Worm (Caenorhabditis elegans) whole organism, L4 larva: ENCODE results near the gene M04D8.7.

Experiments
- ceh-28 ChIP-seq: fragments of 150-350 bp; optimal IDR thresholded peaks from 2 replicates; lab custom pipeline; 2014; ENCODE audit warnings: missing biosample characterization, missing genetic modification reagents, missing genetic modification characterization
- ces-1 ChIP-seq: fragments of 150-350 bp; sonication (generic microtip); optimal IDR thresholded peaks from 4 replicates; lab custom pipeline; 2014; ENCODE audit warnings: missing biosample characterization, missing genetic modification reagents, missing genetic modification characterization
- dmd-6 ChIP-seq: fragments of 200-800 bp; sonication (Bioruptor generic); IDR thresholded peaks from 2 replicates; pipeline ENCODE4 v1.3.6; 2022; ENCODE audit warnings: missing genetic modification reagents, missing genetic modification characterization, missing compliant biosample characterization
- duxl-1 ChIP-seq: sonication (generic microtip); optimal IDR thresholded peaks from 2 replicates; lab custom pipeline; 2016; ENCODE audit warnings: mild to moderate bottlenecking, missing genetic modification characterization, moderate library complexity, missing compliant biosample characterization; ENCODE audit not compliant: poor library complexity
- fkh-10 ChIP-seq: fragments of 150-350 bp; optimal IDR thresholded peaks from 2 replicates; lab custom pipeline; 2014; ENCODE audit warnings: missing biosample characterization, missing genetic modification reagents, missing genetic modification characterization
- fos-1 ChIP-seq: fragments of 150-350 bp; optimal IDR thresholded peaks from 2 replicates; lab custom pipeline; 2014; ENCODE audit warnings: missing biosample characterization, missing genetic modification characterization
- lir-3 ChIP-seq: sonication (generic microtip); optimal IDR thresholded peaks from 2 replicates; lab custom pipeline; 2016; ENCODE audit warnings: mild to moderate bottlenecking, missing genetic modification characterization, missing compliant biosample characterization
- mdl-1 ChIP-seq, 2 experiments: fragments of 150-350 bp in 1 of 2; sonication (generic microtip) in 1 of 2; optimal IDR thresholded peaks; 2 replicates each; lab custom pipeline; 2014 to 2017; ENCODE audit warnings: missing biosample characterization in 2 of 2, missing genetic modification characterization in 2 of 2
- nhr-237 ChIP-seq: sonication (generic microtip); optimal IDR thresholded peaks from 2 replicates; lab custom pipeline; 2017; ENCODE audit warnings: missing biosample characterization, missing genetic modification characterization
- nhr-25 ChIP-seq: sonication (generic microtip); optimal IDR thresholded peaks from 2 replicates; lab custom pipeline; 2017; ENCODE audit warnings: missing genetic modification characterization, mild to moderate bottlenecking, missing compliant biosample characterization, antibody characterized with exemption, moderate library complexity, borderline replicate concordance; ENCODE audit not compliant: insufficient read depth
- unc-130 ChIP-seq: sonication (generic microtip); optimal IDR thresholded peaks from 2 replicates; lab custom pipeline; 2016; ENCODE audit warnings: missing genetic modification reagents, missing genetic modification characterization, missing compliant biosample characterization
- zip-2 ChIP-seq: fragments of 150-350 bp; optimal IDR thresholded peaks from 2 replicates; lab custom pipeline; 2014; ENCODE audit warnings: missing biosample characterization, missing genetic modification characterization
- ztf-11 ChIP-seq: fragments of 150-350 bp; optimal IDR thresholded peaks from 2 replicates; lab custom pipeline; 2014; ENCODE audit warnings: missing biosample characterization, missing genetic modification characterization

DNA sequence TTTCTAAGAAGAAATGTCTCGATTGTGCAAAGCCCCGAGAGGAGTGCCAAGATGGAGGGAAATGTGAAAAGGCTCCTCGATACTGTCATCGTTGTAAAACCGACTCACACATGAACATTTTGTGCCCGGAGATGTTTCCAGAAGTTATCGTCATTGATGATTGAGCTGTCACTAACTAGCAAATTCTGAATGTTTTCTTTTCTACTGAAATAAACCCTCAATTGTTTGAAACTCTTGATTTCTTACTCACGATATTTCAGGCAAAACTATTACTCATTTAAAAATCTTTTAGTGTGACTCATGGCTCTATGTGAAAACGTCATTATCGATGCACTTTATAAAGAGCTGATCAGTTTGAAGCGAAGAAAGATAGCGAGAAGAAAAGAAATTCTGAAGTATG, 47.9 kb downstream of the M04D8.7 start, which contains the start of gene T16H12.13:
- TF ChIP-seq unc-130 (GFP tag; lab: Kevin White, UChicago) = no peak
- no peak for TF ChIP-seq nhr-237
- TF ChIP-seq nhr-25 (tag; lab: Kevin White, UChicago) = no peak
- TF ChIP-seq ces-1 (GFP tag; lab: Kevin White, UChicago) = no peak
- TF ChIP-seq fkh-10 (GFP tag; lab: Kevin White, UChicago) = no peak
- no peak for TF ChIP-seq lir-3 (tag; lab: Kevin White, UChicago)
- no peak for TF ChIP-seq ceh-28 (tag; lab: Kevin White, UChicago)
- TF ChIP-seq dmd-6 = no peak
- no peak for TF ChIP-seq ztf-11
- no peak for TF ChIP-seq fos-1 (tag; lab: Kevin White, UChicago)
- no peak for TF ChIP-seq mdl-1 (tag; optimal IDR thresholded peaks at IDR 0.05; lab: Kevin White, UChicago)
- TF ChIP-seq duxl-1 = no peak
- TF ChIP-seq zip-2 (tag; lab: Kevin White, UChicago) = no peak
